Worm (Caenorhabditis elegans): ENCODE results near the gene T21H3.1.

The T21H3.1 gene

DNA sequence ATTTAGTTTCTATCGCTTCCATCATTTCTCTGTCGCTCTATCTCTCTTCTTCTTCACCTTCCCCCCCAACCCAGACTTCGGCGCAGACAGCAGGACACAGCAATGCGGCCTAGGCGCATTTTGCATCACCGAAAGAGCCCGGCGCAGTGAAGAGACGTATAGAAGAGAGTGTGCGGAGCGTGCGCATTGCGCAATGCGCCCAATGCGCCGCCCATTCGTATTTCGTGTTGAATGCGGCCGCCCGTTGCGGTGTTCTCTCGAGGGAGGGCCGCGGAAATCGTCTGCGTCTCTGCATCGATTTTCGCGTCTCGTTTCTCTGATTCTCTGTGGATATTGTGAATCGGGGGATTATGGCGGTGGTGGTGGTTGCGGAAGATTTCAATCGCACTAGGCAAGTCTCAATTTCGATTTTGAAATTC lies 25.2 kb upstream of the T21H3.1 start:
- TF ChIP-seq egl-27 (tag; optimal IDR thresholded peaks at IDR 0.05), result peak; percentile 69 to 91
- peak; percentile 97 for TF ChIP-seq nhr-77 (tag; optimal IDR thresholded peaks at IDR 0.05)
- peak; percentile 77 for TF ChIP-seq C04F5.9 (tag; optimal IDR thresholded peaks at IDR 0.05)
- TF ChIP-seq lin-35 (GFP tag; optimal IDR thresholded peaks at IDR 0.05), result peak; percentile 80 to 84
- peak; percentile 56 for TF ChIP-seq F16B12.6 (tag; optimal IDR thresholded peaks at IDR 0.05)
- TF ChIP-seq fkh-4 (tag; optimal IDR thresholded peaks at IDR 0.05; ENCODE audit: borderline replicate concordance), result peak; percentile 84
- TF ChIP-seq sox-4 (tag; optimal IDR thresholded peaks at IDR 0.05), result peak; percentile 100
- peak; percentile 100 for TF ChIP-seq nhr-47 (tag; optimal IDR thresholded peaks at IDR 0.05)
- TF ChIP-seq alr-1 (tag; optimal IDR thresholded peaks at IDR 0.05; ENCODE audit: borderline replicate concordance), result no peak
- peak; percentile 97 for TF ChIP-seq nhr-11 (tag; optimal IDR thresholded peaks at IDR 0.05)
- TF ChIP-seq vab-15 (tag; optimal IDR thresholded peaks at IDR 0.05), result no peak
- peak; percentile 87 for TF ChIP-seq lin-15B (tag; optimal IDR thresholded peaks at IDR 0.05)
- peak; percentile 97 for TF ChIP-seq mep-1 (tag; optimal IDR thresholded peaks at IDR 0.05)
- TF ChIP-seq hlh-4 (tag; optimal IDR thresholded peaks at IDR 0.05), result peak; percentile 86
- no peak for TF ChIP-seq tlp-1 (tag; optimal IDR thresholded peaks at IDR 0.05)
- TF ChIP-seq mdl-1 (tag; optimal IDR thresholded peaks at IDR 0.05), result peak; percentile 10 to 94
- TF ChIP-seq pax-3 (tag; optimal IDR thresholded peaks at IDR 0.05), result peak; percentile 99
- TF ChIP-seq dsc-1 (tag; optimal IDR thresholded peaks at IDR 0.05), result peak; percentile 100
- TF ChIP-seq sptf-1 (tag; optimal IDR thresholded peaks at IDR 0.05), result no peak
- TF ChIP-seq pqm-1 (tag; optimal IDR thresholded peaks at IDR 0.05), result peak; percentile 53
- TF ChIP-seq hpl-2 (GFP tag; optimal IDR thresholded peaks at IDR 0.05), result peak; percentile 79
- TF ChIP-seq C34B4.2 (tag; optimal IDR thresholded peaks at IDR 0.05), result peak; percentile 100
- TF ChIP-seq dpl-1 (GFP tag; optimal IDR thresholded peaks at IDR 0.05), result peak; percentile 63 to 77 (median 66)
- TF ChIP-seq unc-98 (GFP tag; IDR thresholded peaks at IDR 0.05), result peak; percentile 93
- TF ChIP-seq irx-1 (tag; optimal IDR thresholded peaks at IDR 0.05), result peak; percentile 97
- TF ChIP-seq mab-9 (GFP tag; IDR thresholded peaks at IDR 0.05), result peak; percentile 96
- TF ChIP-seq egl-13 (tag; optimal IDR thresholded peaks at IDR 0.05), result peak; percentile 100
- TF ChIP-seq unc-62 (GFP tag; optimal IDR thresholded peaks at IDR 0.05), result peak; percentile 70
- peak; percentile 98 for TF ChIP-seq elt-2 (tag; optimal IDR thresholded peaks at IDR 0.05)
- peak; percentile 77 for TF ChIP-seq unc-30 (tag; optimal IDR thresholded peaks at IDR 0.05)
- peak; percentile 96 to 98 (median 98) for TF ChIP-seq ceh-82 (tag; optimal IDR thresholded peaks at IDR 0.05)
- TF ChIP-seq C16A3.4 (tag; optimal IDR thresholded peaks at IDR 0.05), result peak; percentile 90
- peak; percentile 97 for TF ChIP-seq ztf-4 (tag; optimal IDR thresholded peaks at IDR 0.05)
- TF ChIP-seq ets-5 (GFP tag; IDR thresholded peaks at IDR 0.05), result peak; percentile 97; the same call in 1 of the 2 replicates
- TF ChIP-seq efl-3 (GFP tag; optimal IDR thresholded peaks at IDR 0.05), result peak; percentile 82
- TF ChIP-seq nhr-20 (tag; optimal IDR thresholded peaks at IDR 0.05), result peak; percentile 99
- peak; percentile 91 for TF ChIP-seq ces-1 (GFP tag; optimal IDR thresholded peaks at IDR 0.05)
- peak; percentile 88 for TF ChIP-seq lin-39 (tag; optimal IDR thresholded peaks at IDR 0.05)
- TF ChIP-seq pag-3 (tag; optimal IDR thresholded peaks at IDR 0.05; ENCODE audit: borderline replicate concordance, insufficient read depth), result peak; percentile 11
- TF ChIP-seq swsn-7 (tag; optimal IDR thresholded peaks at IDR 0.05), result peak; percentile 100
- peak; percentile 97 for TF ChIP-seq unc-130 (tag; optimal IDR thresholded peaks at IDR 0.05)
- peak; percentile 99 for TF ChIP-seq nhr-90 (tag; optimal IDR thresholded peaks at IDR 0.05; ENCODE audit: poor library complexity)
- peak; percentile 100 for TF ChIP-seq unc-86 (tag; optimal IDR thresholded peaks at IDR 0.05)
- TF ChIP-seq fkh-10 (GFP tag; optimal IDR thresholded peaks at IDR 0.05), result peak; percentile 99
- peak; percentile 90 for TF ChIP-seq mef-2 (tag; optimal IDR thresholded peaks at IDR 0.05)
- TF ChIP-seq ceh-90 (tag; optimal IDR thresholded peaks at IDR 0.05), result no peak
- TF ChIP-seq lin-13 (GFP tag; optimal IDR thresholded peaks at IDR 0.05), result peak; percentile 98
- TF ChIP-seq xbp-1 (tag; optimal IDR thresholded peaks at IDR 0.05), result peak; percentile 98
- TF ChIP-seq rnt-1 (tag; optimal IDR thresholded peaks at IDR 0.05), result peak; percentile 95
- TF ChIP-seq skn-1 (tag; optimal IDR thresholded peaks at IDR 0.05), result peak; percentile 88
- peak; percentile 96 for TF ChIP-seq zip-4 (GFP tag; optimal IDR thresholded peaks at IDR 0.05)
- peak; percentile 55 for TF ChIP-seq nhr-12 (tag; optimal IDR thresholded peaks at IDR 0.05)

Measured in whole organism, L1 larva.